Fruit fly (Drosophila melanogaster) whole organism, embryonic: Measurements from ENCODE around the gene CG7071.

ENCODE experiments used
- Adf1 ChIP-seq: fragments of 200-800 bp; sonication (Bioruptor generic); IDR thresholded peaks from 2 replicates; pipeline ENCODE4 v1.3.6; 2022; ENCODE audit warnings: missing biosample characterization, missing genetic modification characterization
- Aef1 ChIP-seq: fragments of 200-800 bp; sonication (Bioruptor generic); IDR thresholded peaks from 3 replicates; pipeline ENCODE4 v1.3.6; 2022; ENCODE audit warnings: missing biosample characterization, missing genetic modification characterization
- Blimp-1 ChIP-seq: fragments of 200-800 bp; sonication (Bioruptor generic); optimal IDR thresholded peaks from 3 replicates; lab custom pipeline; 2018; ENCODE audit warnings: missing biosample characterization, missing genetic modification characterization, mild to moderate bottlenecking, moderate library complexity, missing genetic modification reagents
- CG10209 ChIP-seq: fragments of 200-800 bp; sonication (Bioruptor generic); optimal IDR thresholded peaks from 3 replicates; lab custom pipeline; 2017; ENCODE audit warnings: missing biosample characterization, mild to moderate bottlenecking, missing genetic modification characterization, missing genetic modification reagents
- CG10366 ChIP-seq: fragments of 200-800 bp; sonication (Bioruptor generic); IDR thresholded peaks from 2 replicates; pipeline ENCODE4 v1.3.6; 2022; ENCODE audit warnings: missing biosample characterization, missing genetic modification characterization
- CG10543 ChIP-seq: fragments of 200-800 bp; sonication (Bioruptor generic); optimal IDR thresholded peaks from 3 replicates; lab custom pipeline; 2017; ENCODE audit warnings: missing biosample characterization, mild to moderate bottlenecking, missing genetic modification characterization, moderate library complexity
- CG12744 ChIP-seq: fragments of 200-800 bp; sonication (Bioruptor generic); optimal IDR thresholded peaks from 2 replicates; lab custom pipeline; 2016; ENCODE audit warnings: missing biosample characterization, missing genetic modification characterization
- CG13775 ChIP-seq: fragments of 200-800 bp; sonication (Bioruptor generic); optimal IDR thresholded peaks from 3 replicates; lab custom pipeline; 2017; ENCODE audit warnings: missing biosample characterization, mild to moderate bottlenecking, missing genetic modification characterization
- CG15011 ChIP-seq: fragments of 200-800 bp; sonication (Bioruptor generic); optimal IDR thresholded peaks from 3 replicates; lab custom pipeline; 2018; ENCODE audit warnings: missing biosample characterization, mild to moderate bottlenecking, missing genetic modification characterization
- CG15696 ChIP-seq: fragments of 200-800 bp; sonication (Bioruptor generic); optimal IDR thresholded peaks from 2 replicates; lab custom pipeline; 2019; ENCODE audit warnings: missing biosample characterization, mild to moderate bottlenecking, missing genetic modification characterization, moderate library complexity
- CG16863 ChIP-seq: fragments of 200-800 bp; sonication (Bioruptor generic); optimal IDR thresholded peaks from 3 replicates; lab custom pipeline; 2016; ENCODE audit warnings: missing biosample characterization, missing genetic modification characterization
- CG17568 ChIP-seq: fragments of 200-800 bp; sonication (Bioruptor generic); optimal IDR thresholded peaks from 2 replicates; lab custom pipeline; 2018; ENCODE audit warnings: missing biosample characterization, mild to moderate bottlenecking, missing genetic modification characterization, moderate library complexity
- CG18599 ChIP-seq: fragments of 200-800 bp; sonication (Bioruptor generic); optimal IDR thresholded peaks from 3 replicates; lab custom pipeline; 2017; ENCODE audit warnings: missing biosample characterization, missing genetic modification characterization, mild to moderate bottlenecking, moderate library complexity, missing genetic modification reagents
- CG18764 ChIP-seq: fragments of 200-800 bp; sonication (Bioruptor generic); optimal IDR thresholded peaks from 3 replicates; lab custom pipeline; 2016; ENCODE audit warnings: missing biosample characterization, missing genetic modification characterization
- CG30431 ChIP-seq: fragments of 200-800 bp; sonication (Bioruptor generic); optimal IDR thresholded peaks from 2 replicates; lab custom pipeline; 2017; ENCODE audit warnings: missing biosample characterization, missing genetic modification characterization
- CG33213 ChIP-seq: fragments of 200-800 bp; sonication (Bioruptor generic); optimal IDR thresholded peaks from 3 replicates; lab custom pipeline; 2016; ENCODE audit warnings: missing biosample characterization, missing genetic modification characterization
- CG3995 ChIP-seq: fragments of 200-800 bp; sonication (Bioruptor generic); optimal IDR thresholded peaks from 3 replicates; lab custom pipeline; 2016; ENCODE audit warnings: missing biosample characterization, missing genetic modification characterization
- CG4617 ChIP-seq: fragments of 200-800 bp; sonication (Bioruptor generic); optimal IDR thresholded peaks from 3 replicates; lab custom pipeline; 2016; ENCODE audit warnings: missing biosample characterization, missing genetic modification characterization, borderline replicate concordance
- CG6689 ChIP-seq: fragments of 200-800 bp; sonication (Bioruptor generic); IDR thresholded peaks from 2 replicates; pipeline ENCODE4 v1.3.6; 2022; ENCODE audit warnings: missing biosample characterization, missing genetic modification characterization
- CG7357 ChIP-seq: fragments of 200-800 bp; sonication (Bioruptor generic); IDR thresholded peaks from 3 replicates; pipeline ENCODE4 v1.3.6; 2022; ENCODE audit warnings: missing biosample characterization, missing genetic modification characterization
- CG7928 ChIP-seq: fragments of 200-800 bp; sonication (Bioruptor generic); optimal IDR thresholded peaks from 2 replicates; lab custom pipeline; 2017; ENCODE audit warnings: missing biosample characterization, mild to moderate bottlenecking, missing genetic modification characterization
- CG8388 ChIP-seq: fragments of 200-800 bp; sonication (Bioruptor generic); optimal IDR thresholded peaks from 2 replicates; lab custom pipeline; 2019; ENCODE audit warnings: missing biosample characterization, mild to moderate bottlenecking, missing genetic modification characterization, moderate library complexity
- D ChIP-seq, 2 experiments: fragments of 200-800 bp in 1 of 2; fragments of >200 bp in 1 of 2; sonication (Bioruptor generic) in 1 of 2; optimal IDR thresholded peaks; 2 replicates in 1 of 2; 3 replicates in 1 of 2; lab custom pipeline; 2017; ENCODE audit warnings: mild to moderate bottlenecking in 1 of 2, missing biosample characterization in 1 of 2, missing genetic modification characterization in 1 of 2, missing genetic modification reagents in 1 of 2
- Doc3 ChIP-seq: fragments of 200-800 bp; sonication (Bioruptor generic); IDR thresholded peaks from 3 replicates; pipeline ENCODE4 v1.3.6; 2022; ENCODE audit warnings: missing biosample characterization, missing genetic modification characterization; ENCODE audit not compliant: partially characterized antibody
- Drgx ChIP-seq: fragments of 200-800 bp; sonication (Bioruptor generic); IDR thresholded peaks from 2 replicates; pipeline ENCODE4 v1.3.6; 2022; ENCODE audit warnings: missing biosample characterization, missing genetic modification characterization
- E2f1 ChIP-seq: fragments of 200-800 bp; sonication (Bioruptor generic); IDR thresholded peaks from 2 replicates; pipeline ENCODE4 v1.3.6; 2022; ENCODE audit warnings: missing biosample characterization, missing genetic modification characterization
- Fer1 ChIP-seq: fragments of 200-800 bp; sonication (Bioruptor generic); optimal IDR thresholded peaks from 2 replicates; lab custom pipeline; 2017; ENCODE audit warnings: missing biosample characterization, mild to moderate bottlenecking, missing genetic modification characterization
- GATAe ChIP-seq: fragments of 200-800 bp; sonication (Bioruptor generic); conservative IDR thresholded peaks from 2 replicates; pipeline ENCODE4 v1.3.6; 2022; ENCODE audit warnings: missing biosample characterization, missing genetic modification characterization
- H2.0 ChIP-seq: fragments of 200-800 bp; sonication (Bioruptor generic); IDR thresholded peaks from 2 replicates; pipeline ENCODE4 v1.3.6; 2022; ENCODE audit warnings: missing biosample characterization, missing genetic modification characterization
- Hr78 ChIP-seq, 2 experiments: fragments of 200-800 bp in 1 of 2; fragments of >200 bp in 1 of 2; sonication (Bioruptor generic) in 1 of 2; optimal IDR thresholded peaks; 2 replicates each; lab custom pipeline; 2017 to 2019; ENCODE audit warnings: missing biosample characterization in 2 of 2, missing genetic modification characterization in 2 of 2, mild to moderate bottlenecking in 1 of 2, moderate library complexity in 1 of 2
- Sry-β ChIP-seq: fragments of 200-800 bp; sonication (Bioruptor generic); optimal IDR thresholded peaks from 2 replicates; lab custom pipeline; 2018; ENCODE audit warnings: missing biosample characterization, mild to moderate bottlenecking, missing genetic modification characterization, moderate library complexity
- ap ChIP-seq: fragments of 200-800 bp; sonication (Bioruptor generic); IDR thresholded peaks from 2 replicates; pipeline ENCODE4 v1.3.6; 2022; ENCODE audit warnings: missing biosample characterization, missing genetic modification characterization
- cwo ChIP-seq: fragments of 200-800 bp; sonication (Bioruptor generic); optimal IDR thresholded peaks from 3 replicates; lab custom pipeline; 2017; ENCODE audit warnings: missing biosample characterization, missing genetic modification characterization, mild to moderate bottlenecking, moderate library complexity, missing genetic modification reagents
- dm ChIP-seq: fragments of 200-800 bp; sonication (Bioruptor generic); optimal IDR thresholded peaks from 3 replicates; lab custom pipeline; 2016; ENCODE audit warnings: missing biosample characterization, missing genetic modification characterization
- fru ChIP-seq: fragments of >200 bp; optimal IDR thresholded peaks from 2 replicates; lab custom pipeline; 2017
- gce ChIP-seq: fragments of 200-800 bp; sonication (Bioruptor generic); IDR thresholded peaks from 3 replicates; pipeline ENCODE4 v1.3.6; 2022; ENCODE audit warnings: missing biosample characterization, missing genetic modification characterization
- gfzf ChIP-seq: fragments of 200-800 bp; sonication (Bioruptor generic); optimal IDR thresholded peaks from 2 replicates; lab custom pipeline; 2016; ENCODE audit warnings: missing biosample characterization, mild to moderate bottlenecking, missing genetic modification characterization, moderate library complexity
- kah ChIP-seq: fragments of 200-800 bp; sonication (Bioruptor generic); optimal IDR thresholded peaks from 2 replicates; lab custom pipeline; 2018; ENCODE audit warnings: missing biosample characterization, mild to moderate bottlenecking, missing genetic modification characterization
- lbe ChIP-seq: fragments of 200-800 bp; sonication (Bioruptor generic); optimal IDR thresholded peaks from 2 replicates; lab custom pipeline; 2016; ENCODE audit warnings: missing biosample characterization, mild to moderate bottlenecking, missing genetic modification characterization
- maf-S ChIP-seq: fragments of 200-800 bp; sonication (Bioruptor generic); optimal IDR thresholded peaks from 2 replicates; lab custom pipeline; 2016; ENCODE audit warnings: missing biosample characterization, missing genetic modification characterization
- mam ChIP-seq: fragments of 200-800 bp; sonication (Bioruptor generic); optimal IDR thresholded peaks from 3 replicates; lab custom pipeline; 2016; ENCODE audit warnings: missing biosample characterization, missing genetic modification characterization
- nau ChIP-seq: fragments of 200-800 bp; sonication (Bioruptor generic); optimal IDR thresholded peaks from 3 replicates; lab custom pipeline; 2017; ENCODE audit warnings: missing biosample characterization, mild to moderate bottlenecking, missing genetic modification characterization, missing genetic modification reagents
- oc ChIP-seq: fragments of 200-800 bp; sonication (Bioruptor generic); optimal IDR thresholded peaks from 2 replicates; lab custom pipeline; 2018; ENCODE audit warnings: missing biosample characterization, mild to moderate bottlenecking, missing genetic modification characterization, moderate library complexity
- odd ChIP-seq: fragments of 200-800 bp; sonication (Bioruptor generic); optimal IDR thresholded peaks from 2 replicates; lab custom pipeline; 2017; ENCODE audit warnings: missing biosample characterization, mild to moderate bottlenecking, missing genetic modification characterization
- pum ChIP-seq: fragments of 200-800 bp; sonication (Bioruptor generic); optimal IDR thresholded peaks from 2 replicates; lab custom pipeline; 2016; ENCODE audit warnings: missing biosample characterization, missing genetic modification characterization
- ranshi ChIP-seq: fragments of 200-800 bp; sonication (Bioruptor generic); IDR thresholded peaks from 2 replicates; pipeline ENCODE4 v1.3.6; 2022; ENCODE audit warnings: missing biosample characterization, missing genetic modification characterization
- shn ChIP-seq: fragments of 200-800 bp; sonication (Bioruptor generic); optimal IDR thresholded peaks from 3 replicates; lab custom pipeline; 2016; ENCODE audit warnings: missing biosample characterization, missing genetic modification characterization
- ttk ChIP-seq: fragments of 200-800 bp; sonication (Bioruptor generic); IDR thresholded peaks from 2 replicates; pipeline ENCODE4 v2.1.2; 2022; ENCODE audit warnings: missing biosample characterization, missing genetic modification characterization
- wor ChIP-seq: fragments of 200-800 bp; sonication (Bioruptor generic); IDR thresholded peaks from 2 replicates; pipeline ENCODE4 v1.3.6; 2022; ENCODE audit warnings: missing biosample characterization, missing genetic modification characterization

Gene CG7071

dm6 chr3R:22362218-22362907 is at the start of gene CG7071, which contains the start of the genes JMJD6 and Muted (continued):
- TF ChIP-seq CG10543 (peak; percentile 94), gce (GFP tag; lab: Robert Waterston, UW) (peak; percentile 82; the same call in 2 of the 3 replicates), ranshi (GFP tag; lab: Robert Waterston, UW) (peak; percentile 93), H2.0 (peak; percentile 85), CG16863 (GFP tag; lab: Kevin White, UChicago) (peak; percentile 86), cwo (GFP tag; lab: Kevin White, UChicago) (peak; percentile 77), CG18764 (GFP tag; lab: Kevin White, UChicago) (peak; percentile 87), lbe (GFP tag; lab: Kevin White, UChicago) (peak; percentile 91), CG10366 (peak; percentile 91), D (optimal IDR thresholded peaks at IDR 0.05; lab: Kevin White, UChicago) (peak; percentile 23), D (GFP tag; optimal IDR thresholded peaks at IDR 0.05; lab: Kevin White, UChicago) (peak; percentile 70), gfzf (GFP tag; lab: Kevin White, UChicago) (peak; percentile 90), CG15696 (peak; percentile 95), odd (GFP tag; lab: Kevin White, UChicago) (peak; percentile 76), nau (GFP tag; lab: Kevin White, UChicago) (peak; percentile 80), CG33213 (GFP tag; lab: Kevin White, UChicago) (peak; percentile 81), CG17568 (GFP tag; lab: Kevin White, UChicago) (peak; percentile 86), ap (GFP tag; lab: Robert Waterston, UW) (peak; percentile 87), CG13775 (GFP tag; lab: Kevin White, UChicago) (peak; percentile 94), maf-S (GFP tag; lab: Kevin White, UChicago) (peak; percentile 83), CG10209 (peak; percentile 90), CG30431 (GFP tag; lab: Kevin White, UChicago) (peak; percentile 83), CG8388 (GFP tag; lab: Kevin White, UChicago) (peak; percentile 87), CG12744 (GFP tag; lab: Kevin White, UChicago) (peak; percentile 86), Adf1 (GFP tag; lab: Robert Waterston, UW) (peak; percentile 69), CG18599 (GFP tag; lab: Kevin White, UChicago) (peak; percentile 95), kah (GFP tag; lab: Kevin White, UChicago) (peak; percentile 59), Aef1 (peak; percentile 87), ttk (GFP tag; lab: Robert Waterston, UW) (peak; percentile 91), Blimp-1 (GFP tag; lab: Kevin White, UChicago) (peak; percentile 87), Hr78 (GFP tag; optimal IDR thresholded peaks at IDR 0.05; lab: Kevin White, UChicago) (peak in 1 of 2 experiments; percentile 52), Fer1 (GFP tag; lab: Kevin White, UChicago) (peak; percentile 92), CG3995 (peak; percentile 71), dm (GFP tag; lab: Kevin White, UChicago) (peak; percentile 84), CG7928 (GFP tag; lab: Kevin White, UChicago) (peak; percentile 99), oc (tag; lab: Kevin White, UChicago) (peak; percentile 81), mam (GFP tag; lab: Kevin White, UChicago) (peak; percentile 93), CG15011 (peak; percentile 71), E2f1 (GFP tag; lab: Robert Waterston, UW) (peak; percentile 84), Doc3 (GFP tag; lab: Robert Waterston, UW) (peak; percentile 89), CG7357 (peak; percentile 85), CG4617 (peak; percentile 80), pum (GFP tag; lab: Kevin White, UChicago) (peak; percentile 91), CG6689 (GFP tag; lab: Robert Waterston, UW) (peak; percentile 92), wor (GFP tag; lab: Robert Waterston, UW) (peak; percentile 77; the same call in 1 of the 2 replicates), Sry-β (GFP tag; lab: Kevin White, UChicago) (peak; percentile 56), fru (lab: Kevin White, UChicago) (no peak), GATAe (GFP tag; lab: Robert Waterston, UW) (peak; percentile 85), Drgx (GFP tag; lab: Robert Waterston, UW) (peak; percentile 85), shn (GFP tag; lab: Kevin White, UChicago) (peak; percentile 83)
